Worm (Caenorhabditis elegans) whole organism, L4 larva: ENCODE results near the gene F28C6.9.
A peak's percentile ranks its signal among the peaks of the same experiment; 100 is the strongest.

ENCODE experiments used
- T20F7.1 ChIP-seq: fragments of 200-800 bp; sonication (Bioruptor generic); optimal IDR thresholded peaks from 2 replicates; lab custom pipeline; 2018; ENCODE audit warnings: mild to moderate bottlenecking, missing genetic modification characterization, missing compliant biosample characterization
- Y105C5A.15 ChIP-seq: fragments of 200-800 bp; sonication (Bioruptor generic); IDR thresholded peaks from 2 replicates; pipeline ENCODE4 v1.3.6; 2022; ENCODE audit warnings: missing genetic modification characterization, missing compliant biosample characterization
- ZK337.2 ChIP-seq: fragments of 200-800 bp; sonication (Bioruptor generic); IDR thresholded peaks from 2 replicates; pipeline ENCODE4 v1.3.6; 2022; ENCODE audit warnings: missing genetic modification reagents, missing genetic modification characterization, missing compliant biosample characterization
- aha-1 ChIP-seq: fragments of 150-350 bp; peaks from one replicate; lab custom pipeline; 2014; ENCODE audit warnings: missing biosample characterization, missing genetic modification characterization
- ama-1 ChIP-seq: fragments of 150-350 bp; optimal IDR thresholded peaks from 2 replicates; lab custom pipeline; 2014; ENCODE audit warnings: inconsistent platforms, mixed read lengths
- ceh-28 ChIP-seq: fragments of 150-350 bp; optimal IDR thresholded peaks from 2 replicates; lab custom pipeline; 2014; ENCODE audit warnings: missing biosample characterization, missing genetic modification reagents, missing genetic modification characterization
- ces-1 ChIP-seq: fragments of 150-350 bp; sonication (generic microtip); optimal IDR thresholded peaks from 4 replicates; lab custom pipeline; 2014; ENCODE audit warnings: missing biosample characterization, missing genetic modification reagents, missing genetic modification characterization
- ctbp-1 ChIP-seq: fragments of 200-800 bp; sonication (Bioruptor generic); IDR thresholded peaks from 2 replicates; pipeline ENCODE4 v1.3.6; 2022; ENCODE audit warnings: missing genetic modification reagents, missing genetic modification characterization, missing compliant biosample characterization
- dmd-6 ChIP-seq: fragments of 200-800 bp; sonication (Bioruptor generic); IDR thresholded peaks from 2 replicates; pipeline ENCODE4 v1.3.6; 2022; ENCODE audit warnings: missing genetic modification reagents, missing genetic modification characterization, missing compliant biosample characterization
- dmd-8 ChIP-seq: fragments of 200-800 bp; sonication (Bioruptor generic); IDR thresholded peaks from 2 replicates; pipeline ENCODE4 v1.3.6; 2022; ENCODE audit warnings: missing genetic modification characterization, missing compliant biosample characterization
- dmd-9 ChIP-seq: fragments of 200-800 bp; sonication (Bioruptor generic); IDR thresholded peaks from 2 replicates; pipeline ENCODE4 v1.3.6; 2022; ENCODE audit warnings: missing genetic modification reagents, missing genetic modification characterization, missing compliant biosample characterization
- fkh-10 ChIP-seq: fragments of 150-350 bp; optimal IDR thresholded peaks from 2 replicates; lab custom pipeline; 2014; ENCODE audit warnings: missing biosample characterization, missing genetic modification reagents, missing genetic modification characterization
- hif-1 ChIP-seq, 2 experiments: sonication (generic microtip); optimal IDR thresholded peaks; 2 replicates each; lab custom pipeline; 2016 to 2017; ENCODE audit warnings: missing compliant biosample characterization in 2 of 2, missing genetic modification characterization in 2 of 2, missing genetic modification reagents in 2 of 2, missing genotype in 2 of 2, mild to moderate bottlenecking in 1 of 2
- jun-1 ChIP-seq: fragments of 150-350 bp; optimal IDR thresholded peaks from 2 replicates; lab custom pipeline; 2014; ENCODE audit warnings: missing biosample characterization, missing genetic modification reagents, missing genetic modification characterization
- lin-39 ChIP-seq: fragments of 150-350 bp; optimal IDR thresholded peaks from 2 replicates; lab custom pipeline; 2014; ENCODE audit warnings: missing biosample characterization, missing genetic modification reagents, missing genetic modification characterization
- lsy-2 ChIP-seq, 2 experiments: fragments of 150-350 bp in 1 of 2; sonication (generic microtip) in 1 of 2; optimal IDR thresholded peaks; 2 replicates each; lab custom pipeline; 2014 to 2017; ENCODE audit warnings: missing biosample characterization in 2 of 2, missing genetic modification characterization in 2 of 2
- madf-5 ChIP-seq, 2 experiments: fragments of 200-800 bp; sonication (Bioruptor generic); IDR thresholded peaks; 2 replicates each; pipeline ENCODE4 v1.3.6; 2022; ENCODE audit warnings: missing compliant biosample characterization in 2 of 2, missing genetic modification characterization in 2 of 2
- nhr-11 ChIP-seq: fragments of 150-350 bp; optimal IDR thresholded peaks from 2 replicates; lab custom pipeline; 2014; ENCODE audit warnings: missing biosample characterization, missing genetic modification characterization
- nhr-237 ChIP-seq: sonication (generic microtip); optimal IDR thresholded peaks from 2 replicates; lab custom pipeline; 2017; ENCODE audit warnings: missing biosample characterization, missing genetic modification characterization
- nhr-48 ChIP-seq: sonication (generic microtip); optimal IDR thresholded peaks from 2 replicates; lab custom pipeline; 2016; ENCODE audit warnings: mild to moderate bottlenecking, missing genetic modification characterization, missing compliant biosample characterization
- skn-1 ChIP-seq: fragments of 150-350 bp; optimal IDR thresholded peaks from 2 replicates; lab custom pipeline; 2014; ENCODE audit warnings: missing biosample characterization, missing genetic modification characterization
- snpc-4 ChIP-seq: fragments of 150-350 bp; optimal IDR thresholded peaks from 2 replicates; lab custom pipeline; 2014; ENCODE audit warnings: missing biosample characterization, missing genetic modification characterization
- tag-97 ChIP-seq: fragments of 200-800 bp; sonication (Bioruptor generic); IDR thresholded peaks from 2 replicates; pipeline ENCODE4 v1.3.6; 2022; ENCODE audit warnings: missing genetic modification characterization, missing compliant biosample characterization
- zip-2 ChIP-seq: fragments of 150-350 bp; optimal IDR thresholded peaks from 2 replicates; lab custom pipeline; 2014; ENCODE audit warnings: missing biosample characterization, missing genetic modification characterization
- ztf-11 ChIP-seq: fragments of 150-350 bp; optimal IDR thresholded peaks from 2 replicates; lab custom pipeline; 2014; ENCODE audit warnings: missing biosample characterization, missing genetic modification characterization

Gene F28C6.9

ce11 chrII:8561227-8561626 is 48.8 kb downstream of the F28C6.9 start, which contains the start of gene iff-2 (continued):
- TF ChIP-seq ZK337.2 (GFP tag; lab: Robert Waterston, UW) (peak; percentile 63; the same call in 1 of the 2 replicates), hif-1 (tag; optimal IDR thresholded peaks at IDR 0.05; lab: Kevin White, UChicago) (peak; percentile 88 to 96), T20F7.1 (GFP tag; lab: Kevin White, UChicago) (peak; percentile 97), Y105C5A.15 (GFP tag; lab: Robert Waterston, UW) (no peak), zip-2 (tag; lab: Kevin White, UChicago) (peak; percentile 89), ceh-28 (tag; lab: Kevin White, UChicago) (peak; percentile 41), ztf-11 (tag; lab: Kevin White, UChicago) (peak; percentile 2), skn-1 (tag; lab: Kevin White, UChicago) (peak; percentile 95), tag-97 (GFP tag; lab: Robert Waterston, UW) (0 out of 2 replicates have a peak, but pooled peaks have one; percentile 78), dmd-6 (GFP tag; lab: Robert Waterston, UW) (peak; percentile 99), dmd-9 (GFP tag; lab: Robert Waterston, UW) (peak; percentile 95), aha-1 (tag; lab: Kevin White, UChicago) (peak; percentile 100), snpc-4 (tag; lab: Kevin White, UChicago) (peak; percentile 70), madf-5 (GFP tag; IDR thresholded peaks at IDR 0.05; lab: Robert Waterston, UW) (peak in 1 of 2 experiments; percentile 89; a peak in 1 of 4 replicates), nhr-11 (tag; lab: Kevin White, UChicago) (peak; percentile 100), dmd-8 (GFP tag; lab: Robert Waterston, UW) (no peak; the same call in 1 of the 2 replicates), jun-1 (peak; percentile 97)

ce11 chrII:8559188-8559587 is 50.8 kb downstream of the F28C6.9 start:
- TF ChIP-seq fkh-10 (GFP tag; lab: Kevin White, UChicago), result peak; percentile 99
- TF ChIP-seq ces-1 (GFP tag; lab: Kevin White, UChicago), result peak; percentile 82
- peak in 1 of 2 experiments; percentile 34 for TF ChIP-seq lsy-2 (tag; optimal IDR thresholded peaks at IDR 0.05; lab: Kevin White, UChicago)
- TF ChIP-seq lin-39 (tag; lab: Kevin White, UChicago), result no peak
- TF ChIP-seq ctbp-1, result no peak
- no peak for TF ChIP-seq nhr-237
- TF ChIP-seq ama-1, result peak; percentile 31
- no peak for TF ChIP-seq nhr-48
